Worm (Caenorhabditis elegans): Measurements from ENCODE around the gene F17E9.15.
"Not testable (repeated sequence)": the region's sequence is repeated elsewhere in the genome, so short reads cannot be mapped to it uniquely, and the experiment has no call there.

The F17E9.15 gene

DNA sequence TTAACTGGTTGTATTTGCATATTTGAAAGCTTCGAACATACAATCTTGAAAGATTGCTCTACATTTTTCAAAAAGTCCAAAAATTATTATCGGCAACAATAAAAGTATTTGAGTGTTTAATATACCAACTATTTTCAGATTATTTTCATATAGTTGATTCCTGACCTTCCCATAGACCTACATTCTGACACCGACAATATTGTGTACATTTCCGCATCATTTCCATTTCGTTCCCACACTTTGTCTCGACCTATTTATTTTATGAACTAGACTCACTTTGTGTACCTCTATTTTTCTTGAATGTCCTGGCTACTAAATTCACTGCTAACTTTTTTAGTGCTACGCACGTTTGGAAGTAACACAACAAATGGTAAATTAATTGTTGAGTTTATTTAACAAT is 4.8 kb upstream of the F17E9.15 start, which contains the start of gene lgc-5:
TSS of gene lgc-5 (plus strand) at position 301 of the 400 bp plus-strand sequence.
- TF ChIP-seq flt-1 (GFP tag; IDR thresholded peaks at IDR 0.05) (no peak), tab-1 (GFP tag; IDR thresholded peaks at IDR 0.05) (no peak), T22C8.4 (GFP tag; IDR thresholded peaks at IDR 0.05) (no peak), ref-1 (GFP tag; conservative IDR thresholded peaks at IDR 0.05) (no peak), med-1 (GFP tag; optimal IDR thresholded peaks at IDR 0.05; ENCODE audit: insufficient read depth) (no peak), ztf-29 (GFP tag; IDR thresholded peaks at IDR 0.05) (no peak), klf-2 (GFP tag; conservative IDR thresholded peaks at IDR 0.05) (no peak), cog-1 (tag; optimal IDR thresholded peaks at IDR 0.05) (no peak), ztf-23 (GFP tag; IDR thresholded peaks at IDR 0.05) (no peak)

DNA sequence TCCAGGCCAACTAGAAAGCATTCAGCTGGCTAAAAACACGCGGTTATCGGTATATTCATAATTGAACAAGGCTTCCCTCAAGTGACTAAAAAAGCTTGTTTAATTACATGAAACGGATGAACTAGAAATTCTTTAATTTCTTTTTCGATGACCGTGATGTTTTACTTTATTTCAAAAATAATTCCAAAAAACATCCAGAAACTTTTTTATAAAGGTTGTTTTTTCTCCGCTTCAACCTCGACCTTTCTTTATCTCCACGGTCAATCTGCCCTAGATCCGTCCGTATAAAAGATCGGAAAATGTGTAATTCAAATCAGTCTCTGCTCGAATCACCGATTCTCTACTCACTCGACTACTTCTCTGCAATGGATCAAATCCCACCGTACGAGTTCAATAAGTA is 1.7 kb upstream of the F17E9.15 start, which contains the start of gene F17E9.5:
TSS of gene F17E9.5 (plus strand) at position 301 of the 400 bp plus-strand sequence.
- TF ChIP-seq med-1 (GFP tag; optimal IDR thresholded peaks at IDR 0.05; ENCODE audit: insufficient read depth) = no peak
- TF ChIP-seq ztf-29 (GFP tag; IDR thresholded peaks at IDR 0.05) = no peak
- TF ChIP-seq tab-1 (GFP tag; IDR thresholded peaks at IDR 0.05) = no peak
- no peak for TF ChIP-seq cog-1 (tag; optimal IDR thresholded peaks at IDR 0.05)
- TF ChIP-seq flt-1 (GFP tag; IDR thresholded peaks at IDR 0.05) = no peak
- TF ChIP-seq ref-1 (GFP tag; conservative IDR thresholded peaks at IDR 0.05) = no peak
- no peak for TF ChIP-seq ztf-23 (GFP tag; IDR thresholded peaks at IDR 0.05)
- TF ChIP-seq klf-2 (GFP tag; conservative IDR thresholded peaks at IDR 0.05) = no peak
- TF ChIP-seq T22C8.4 (GFP tag; IDR thresholded peaks at IDR 0.05) = no peak

DNA sequence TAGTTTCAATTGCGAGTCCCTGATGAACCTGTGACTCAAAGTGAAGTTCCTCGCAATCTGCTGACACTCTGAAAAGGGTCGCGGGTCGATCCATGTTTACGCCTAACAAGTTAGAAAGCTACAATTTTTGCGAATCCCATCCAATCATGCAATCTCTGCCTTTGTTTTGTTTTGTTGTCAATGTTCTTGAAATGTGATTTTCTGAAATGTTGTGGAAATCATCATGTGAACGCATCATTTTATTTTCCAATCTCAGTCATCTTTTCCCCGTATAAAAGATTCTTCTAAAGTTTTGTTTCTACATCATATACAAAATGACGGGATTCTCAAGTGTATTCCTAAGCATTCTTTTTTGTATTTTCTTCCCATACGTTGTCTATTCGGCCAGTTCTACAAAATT is 855 bp downstream of the F17E9.15 start, which contains the start of gene F17E9.4:
TSS of gene F17E9.4 (plus strand) at position 301 of the 400 bp plus-strand sequence.
- no peak for TF ChIP-seq med-1 (GFP tag; optimal IDR thresholded peaks at IDR 0.05; ENCODE audit: insufficient read depth)
- TF ChIP-seq tab-1 (GFP tag; IDR thresholded peaks at IDR 0.05) = no peak
- no peak for TF ChIP-seq flt-1 (GFP tag; IDR thresholded peaks at IDR 0.05)
- no peak for TF ChIP-seq T22C8.4 (GFP tag; IDR thresholded peaks at IDR 0.05)
- no peak for TF ChIP-seq ztf-29 (GFP tag; IDR thresholded peaks at IDR 0.05)
- no peak for TF ChIP-seq klf-2 (GFP tag; conservative IDR thresholded peaks at IDR 0.05)
- no peak for TF ChIP-seq cog-1 (tag; optimal IDR thresholded peaks at IDR 0.05)
- no peak for TF ChIP-seq ztf-23 (GFP tag; IDR thresholded peaks at IDR 0.05)
- no peak for TF ChIP-seq ref-1 (GFP tag; conservative IDR thresholded peaks at IDR 0.05)

DNA sequence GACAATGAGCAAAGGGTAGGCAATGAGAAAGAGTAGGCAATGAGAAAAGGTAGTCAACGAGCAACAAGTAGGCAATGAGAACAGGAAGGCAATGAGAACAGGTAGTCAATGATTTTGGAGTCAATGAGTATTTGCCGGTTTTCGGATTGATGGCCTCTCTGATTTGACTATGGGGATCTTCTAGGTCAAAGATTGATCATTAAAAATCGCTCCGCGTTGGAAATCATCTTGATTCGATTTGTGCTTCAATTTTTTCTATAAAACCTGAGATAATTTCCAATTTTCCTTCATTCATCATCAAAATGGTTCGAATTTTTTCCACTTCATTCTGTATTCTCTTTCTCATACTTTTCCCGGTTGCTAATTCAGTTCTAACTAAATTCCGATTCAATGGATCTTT is 4.8 kb downstream of the F17E9.15 start, which contains the start of gene F17E9.16:
TSS of gene F17E9.16 (plus strand) at position 301 of the 400 bp plus-strand sequence.
- not testable (repeated sequence) for TF ChIP-seq ztf-23 (GFP tag; IDR thresholded peaks at IDR 0.05); ref-1 (GFP tag; conservative IDR thresholded peaks at IDR 0.05); med-1 (GFP tag; optimal IDR thresholded peaks at IDR 0.05; ENCODE audit: insufficient read depth)

DNA sequence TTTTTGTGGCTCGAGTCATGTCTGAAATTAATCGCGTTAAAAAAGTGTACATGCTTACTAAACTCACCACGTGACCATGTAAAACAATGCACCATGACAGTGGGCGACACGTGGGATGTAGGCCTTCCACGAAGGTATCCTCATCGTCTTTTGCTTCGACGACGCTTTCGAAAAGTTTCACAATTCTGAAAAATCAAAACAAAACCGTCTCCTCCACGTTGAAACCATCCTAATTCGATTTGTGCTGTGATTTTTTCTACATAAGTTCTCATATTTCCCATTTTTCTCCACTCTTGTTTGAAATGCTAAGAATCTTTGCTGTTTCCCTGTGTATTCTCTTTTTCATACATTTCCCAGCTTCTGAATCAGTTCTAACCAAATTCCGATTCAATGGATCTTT is 7.4 kb downstream of the F17E9.15 start, which contains the start of gene F17E9.3:
TSS of gene F17E9.3 (plus strand) at position 301 of the 400 bp plus-strand sequence.
- TF ChIP-seq klf-2 (GFP tag; conservative IDR thresholded peaks at IDR 0.05) (no peak), med-1 (GFP tag; optimal IDR thresholded peaks at IDR 0.05; ENCODE audit: insufficient read depth) (no peak), ztf-23 (GFP tag; IDR thresholded peaks at IDR 0.05) (no peak), tab-1 (GFP tag; IDR thresholded peaks at IDR 0.05) (no peak), ztf-29 (GFP tag; IDR thresholded peaks at IDR 0.05) (no peak), T22C8.4 (GFP tag; IDR thresholded peaks at IDR 0.05) (no peak), cog-1 (tag; optimal IDR thresholded peaks at IDR 0.05) (no peak), ref-1 (GFP tag; conservative IDR thresholded peaks at IDR 0.05) (no peak), flt-1 (GFP tag; IDR thresholded peaks at IDR 0.05) (no peak)

DNA sequence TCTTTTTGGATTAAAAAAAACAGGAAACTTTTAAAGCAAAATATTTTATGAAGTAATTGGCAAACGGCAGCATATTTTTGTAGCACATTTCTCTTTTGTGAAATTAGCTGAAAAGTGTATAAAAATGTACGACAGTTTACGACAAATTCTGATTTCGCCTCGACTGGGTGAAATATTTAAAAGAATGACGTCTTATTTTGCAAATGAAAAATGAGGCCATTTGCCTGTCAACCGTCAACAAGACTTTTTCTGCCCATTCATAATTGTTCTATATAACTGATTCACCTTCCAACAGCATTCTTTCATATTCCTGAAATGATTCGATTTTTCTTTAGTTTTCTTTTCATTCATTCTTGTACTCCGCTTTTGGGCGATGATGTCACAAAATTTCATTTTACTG is 8.4 kb downstream of the F17E9.15 start, which contains the start of the genes F17E9.2 and col-116:
TSS of gene F17E9.2 (plus strand) at position 301 of the 400 bp plus-strand sequence.
TSS of gene col-116 (plus strand) at position 315 of the 400 bp plus-strand sequence.
- TF ChIP-seq med-1 (GFP tag; optimal IDR thresholded peaks at IDR 0.05; ENCODE audit: insufficient read depth) = no peak
- TF ChIP-seq ztf-23 (GFP tag; IDR thresholded peaks at IDR 0.05) = no peak
- TF ChIP-seq flt-1 (GFP tag; IDR thresholded peaks at IDR 0.05) = no peak
- TF ChIP-seq klf-2 (GFP tag; conservative IDR thresholded peaks at IDR 0.05) = no peak
- TF ChIP-seq cog-1 (tag; optimal IDR thresholded peaks at IDR 0.05) = no peak
- TF ChIP-seq T22C8.4 (GFP tag; IDR thresholded peaks at IDR 0.05) = no peak
- TF ChIP-seq ztf-29 (GFP tag; IDR thresholded peaks at IDR 0.05) = no peak
- no peak for TF ChIP-seq ref-1 (GFP tag; conservative IDR thresholded peaks at IDR 0.05)
- TF ChIP-seq tab-1 (GFP tag; IDR thresholded peaks at IDR 0.05) = no peak

DNA sequence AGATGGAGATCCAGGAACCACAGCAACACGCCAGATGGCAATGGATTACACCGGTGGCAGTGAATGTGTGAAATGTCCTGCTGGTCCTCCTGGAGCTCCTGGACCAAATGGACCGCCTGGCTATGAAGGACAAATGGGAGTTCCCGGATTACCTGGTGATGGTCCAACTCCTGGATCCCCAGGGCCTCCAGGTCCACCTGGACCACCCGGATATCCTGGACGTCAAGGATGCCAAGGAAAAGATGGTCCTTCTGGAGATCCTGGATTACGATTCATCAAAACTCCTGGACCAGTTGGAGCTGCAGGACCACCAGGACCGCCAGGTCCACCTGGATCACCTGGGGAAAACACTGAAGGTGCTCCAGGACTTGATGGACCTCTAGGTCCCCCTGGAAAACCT is 10.1 kb downstream of the F17E9.15 start:
- TF ChIP-seq flt-1 (GFP tag; IDR thresholded peaks at IDR 0.05) = no peak

DNA sequence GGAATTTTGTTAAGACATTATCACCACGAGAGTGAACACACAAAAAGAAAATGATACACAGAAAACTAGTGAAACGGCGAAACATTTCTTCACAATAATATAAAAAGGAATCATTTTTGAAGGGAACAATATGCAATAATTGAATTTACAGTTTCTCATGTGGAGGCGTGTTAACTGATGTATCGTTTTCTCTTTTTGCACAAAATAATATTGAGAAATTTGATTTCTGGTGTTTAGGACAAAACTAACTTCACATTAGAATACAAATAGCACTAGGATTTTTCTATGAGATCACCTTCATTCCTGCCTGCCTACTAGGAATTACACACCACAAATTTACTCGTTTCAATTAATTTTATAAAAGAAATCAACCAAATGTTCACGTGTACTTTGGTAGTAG is 11.3 kb downstream of the F17E9.15 start, which contains the start of gene D2096.13:
TSS of gene D2096.13 (minus strand) at position 101 of the 400 bp plus-strand sequence.
- TF ChIP-seq med-1 (GFP tag; optimal IDR thresholded peaks at IDR 0.05; ENCODE audit: insufficient read depth) = no peak
- no peak for TF ChIP-seq ztf-23 (GFP tag; IDR thresholded peaks at IDR 0.05)
- TF ChIP-seq ref-1 (GFP tag; conservative IDR thresholded peaks at IDR 0.05) = no peak
- no peak for TF ChIP-seq ztf-29 (GFP tag; IDR thresholded peaks at IDR 0.05)
- no peak for TF ChIP-seq flt-1 (GFP tag; IDR thresholded peaks at IDR 0.05)
- TF ChIP-seq T22C8.4 (GFP tag; IDR thresholded peaks at IDR 0.05) = no peak
- TF ChIP-seq klf-2 (GFP tag; conservative IDR thresholded peaks at IDR 0.05) = no peak
- no peak for TF ChIP-seq cog-1 (tag; optimal IDR thresholded peaks at IDR 0.05)
- no peak for TF ChIP-seq tab-1 (GFP tag; IDR thresholded peaks at IDR 0.05)

DNA sequence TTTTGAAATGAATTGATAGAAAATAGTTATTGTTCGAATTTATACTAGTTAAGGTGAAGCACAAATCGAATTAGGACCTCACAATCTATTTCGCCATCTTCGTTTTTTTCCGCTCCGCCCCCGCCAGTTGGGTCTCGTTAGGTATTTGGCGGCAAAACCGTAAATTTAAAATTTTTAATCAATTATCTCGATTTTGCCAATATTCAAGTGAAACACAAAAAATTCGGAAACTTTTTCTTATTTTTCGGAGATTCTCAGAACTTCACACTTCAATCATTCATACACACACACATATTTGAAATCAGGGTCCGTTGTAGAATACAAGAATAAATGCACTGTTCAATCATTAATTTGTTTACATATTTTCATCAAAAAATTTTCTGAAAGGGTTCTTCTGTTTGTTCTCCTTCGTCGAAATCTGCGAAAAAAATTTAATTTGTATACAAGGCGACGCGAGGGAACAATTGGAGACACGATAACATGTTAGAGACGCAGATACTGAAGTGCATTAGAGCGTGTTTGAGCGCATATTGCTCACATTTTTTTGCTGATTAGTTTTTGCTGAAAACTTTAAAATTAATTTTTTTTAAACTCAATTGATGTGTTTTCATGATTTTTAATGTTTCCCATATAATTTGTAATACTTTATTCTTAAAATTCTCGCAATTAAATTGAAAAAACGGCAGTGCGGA is 12.6 kb downstream of the F17E9.15 start, which contains the start of gene D2096.5:
TSS of gene D2096.5 (minus strand) at position 51 of the 692 bp plus-strand sequence.
- no peak for TF ChIP-seq ref-1 (GFP tag; conservative IDR thresholded peaks at IDR 0.05)
- no peak for TF ChIP-seq ztf-29 (GFP tag; IDR thresholded peaks at IDR 0.05)
- no peak for TF ChIP-seq cog-1 (tag; optimal IDR thresholded peaks at IDR 0.05)
- TF ChIP-seq ztf-23 (GFP tag; IDR thresholded peaks at IDR 0.05) = no peak
- TF ChIP-seq T22C8.4 (GFP tag; IDR thresholded peaks at IDR 0.05) = no peak
- TF ChIP-seq flt-1 (GFP tag; IDR thresholded peaks at IDR 0.05) = no peak
- no peak for TF ChIP-seq med-1 (GFP tag; optimal IDR thresholded peaks at IDR 0.05; ENCODE audit: insufficient read depth)
- no peak for TF ChIP-seq tab-1 (GFP tag; IDR thresholded peaks at IDR 0.05)
